Fruit fly (Drosophila melanogaster) whole organism, prepupa: ENCODE measurements around the gene srp.

ENCODE experiments used
- Blimp-1 ChIP-seq: fragments of 200-800 bp; sonication (Bioruptor generic); optimal IDR thresholded peaks from 3 replicates; lab custom pipeline; 2017; ENCODE audit warnings: missing biosample characterization, missing genetic modification characterization, mild to moderate bottlenecking, moderate library complexity, missing genetic modification reagents
- CG10631 ChIP-seq: fragments of 200-800 bp; sonication (Bioruptor generic); optimal IDR thresholded peaks from 2 replicates; lab custom pipeline; 2016; ENCODE audit warnings: missing biosample characterization, missing genetic modification characterization
- CG10669 ChIP-seq: fragments of 200-800 bp; sonication (Bioruptor generic); optimal IDR thresholded peaks from 3 replicates; lab custom pipeline; 2018; ENCODE audit warnings: missing biosample characterization, mild to moderate bottlenecking, missing genetic modification characterization, moderate library complexity
- CG11294 ChIP-seq: fragments of 200-800 bp; sonication (Bioruptor generic); IDR thresholded peaks from 2 replicates; pipeline ENCODE4 v1.3.6; 2022; ENCODE audit warnings: missing biosample characterization, missing genetic modification characterization
- CG11902 ChIP-seq: fragments of 200-800 bp; sonication (Bioruptor generic); optimal IDR thresholded peaks from 3 replicates; lab custom pipeline; 2016; ENCODE audit warnings: missing biosample characterization, missing genetic modification characterization
- CG15336 ChIP-seq: fragments of 200-800 bp; sonication (Bioruptor generic); IDR thresholded peaks from 2 replicates; pipeline ENCODE4 v1.3.6; 2022; ENCODE audit warnings: missing biosample characterization, missing genetic modification characterization
- CG1621 ChIP-seq: fragments of 200-800 bp; sonication (Bioruptor generic); optimal IDR thresholded peaks from 3 replicates; lab custom pipeline; 2018; ENCODE audit warnings: missing biosample characterization, mild to moderate bottlenecking, missing genetic modification characterization
- CG16779 ChIP-seq: fragments of 200-800 bp; sonication (Bioruptor generic); optimal IDR thresholded peaks from 3 replicates; lab custom pipeline; 2017; ENCODE audit warnings: missing biosample characterization, mild to moderate bottlenecking, missing genetic modification characterization
- CG3032 ChIP-seq: fragments of 200-800 bp; optimal IDR thresholded peaks from 2 replicates; lab custom pipeline; 2019; ENCODE audit warnings: missing biosample characterization, mild to moderate bottlenecking, missing genetic modification characterization, moderate library complexity
- CG31627 ChIP-seq: fragments of 200-800 bp; sonication (Bioruptor generic); optimal IDR thresholded peaks from 3 replicates; lab custom pipeline; 2016; ENCODE audit warnings: missing biosample characterization, missing genetic modification characterization
- CG32006 ChIP-seq: fragments of 200-800 bp; sonication (Bioruptor generic); optimal IDR thresholded peaks from 3 replicates; lab custom pipeline; 2017; ENCODE audit warnings: missing biosample characterization, mild to moderate bottlenecking, missing genetic modification characterization
- CG34406 ChIP-seq: fragments of 200-800 bp; sonication (Bioruptor generic); optimal IDR thresholded peaks from 3 replicates; lab custom pipeline; 2016; ENCODE audit warnings: missing biosample characterization, missing genetic modification characterization
- CG3919 ChIP-seq: fragments of 200-800 bp; sonication (Bioruptor generic); optimal IDR thresholded peaks from 3 replicates; lab custom pipeline; 2016; ENCODE audit warnings: missing biosample characterization, missing genetic modification characterization
- CG4318 ChIP-seq: fragments of 200-800 bp; sonication (Bioruptor generic); optimal IDR thresholded peaks from 3 replicates; lab custom pipeline; 2017; ENCODE audit warnings: missing biosample characterization, mild to moderate bottlenecking, missing genetic modification characterization
- CG6163 ChIP-seq: fragments of 200-800 bp; sonication (Bioruptor generic); IDR thresholded peaks from 3 replicates; pipeline ENCODE4 v1.3.6; 2022; ENCODE audit warnings: missing biosample characterization, missing genetic modification characterization
- CG6792 ChIP-seq: fragments of 200-800 bp; sonication (Bioruptor generic); optimal IDR thresholded peaks from 3 replicates; lab custom pipeline; 2016; ENCODE audit warnings: missing biosample characterization, missing genetic modification characterization
- CG6808 ChIP-seq: fragments of 200-800 bp; sonication (Bioruptor generic); optimal IDR thresholded peaks from 3 replicates; lab custom pipeline; 2017; ENCODE audit warnings: missing biosample characterization, missing genetic modification characterization, mild to moderate bottlenecking, moderate library complexity, missing genetic modification reagents
- CG8632 ChIP-seq: fragments of 200-800 bp; sonication (Bioruptor generic); optimal IDR thresholded peaks from 3 replicates; lab custom pipeline; 2016; ENCODE audit warnings: missing biosample characterization, missing genetic modification characterization
- CG9139 ChIP-seq: fragments of 200-800 bp; sonication (Bioruptor generic); optimal IDR thresholded peaks from 3 replicates; lab custom pipeline; 2017; ENCODE audit warnings: missing biosample characterization, mild to moderate bottlenecking, missing genetic modification characterization
- Eip75B ChIP-seq: fragments of 200-800 bp; sonication (Bioruptor generic); optimal IDR thresholded peaks from 3 replicates; lab custom pipeline; 2016; ENCODE audit warnings: missing biosample characterization, missing genetic modification characterization
- Eip78C ChIP-seq: fragments of 200-800 bp; sonication (Bioruptor generic); peaks from one replicate; lab custom pipeline; 2016; ENCODE audit warnings: missing biosample characterization, missing genetic modification characterization
- Ets21C ChIP-seq: fragments of 200-800 bp; sonication (Bioruptor generic); optimal IDR thresholded peaks from 3 replicates; lab custom pipeline; 2016; ENCODE audit warnings: missing biosample characterization, missing genetic modification characterization
- Ets96B ChIP-seq: fragments of 200-800 bp; optimal IDR thresholded peaks from 2 replicates; lab custom pipeline; 2019; ENCODE audit warnings: missing biosample characterization, mild to moderate bottlenecking, missing genetic modification characterization, moderate library complexity
- Hr38 ChIP-seq: sonication (Bioruptor generic); optimal IDR thresholded peaks from 2 replicates; lab custom pipeline; 2016; ENCODE audit warnings: missing biosample characterization, missing genetic modification characterization
- Hr39 ChIP-seq: fragments of 200-800 bp; sonication (Bioruptor generic); optimal IDR thresholded peaks from 2 replicates; lab custom pipeline; 2016; ENCODE audit warnings: missing biosample characterization, missing genetic modification characterization
- Lpt ChIP-seq: fragments of 200-800 bp; sonication (Bioruptor generic); optimal IDR thresholded peaks from 3 replicates; lab custom pipeline; 2016; ENCODE audit warnings: missing biosample characterization, missing genetic modification characterization
- Met ChIP-seq: fragments of 200-800 bp; sonication (Bioruptor generic); optimal IDR thresholded peaks from 3 replicates; lab custom pipeline; 2016; ENCODE audit warnings: missing biosample characterization, missing genetic modification characterization
- Sox102F ChIP-seq: fragments of 200-800 bp; sonication (Bioruptor generic); optimal IDR thresholded peaks from 2 replicates; lab custom pipeline; 2016; ENCODE audit warnings: missing biosample characterization, mild to moderate bottlenecking, missing genetic modification characterization
- Sox14 ChIP-seq: fragments of 200-800 bp; sonication (Bioruptor generic); optimal IDR thresholded peaks from 3 replicates; lab custom pipeline; 2016; ENCODE audit warnings: missing biosample characterization, missing genetic modification characterization
- Sox15 ChIP-seq: fragments of 200-800 bp; sonication (Bioruptor generic); optimal IDR thresholded peaks from 3 replicates; lab custom pipeline; 2016; ENCODE audit warnings: missing biosample characterization, missing genetic modification characterization
- cyc ChIP-seq: fragments of 200-800 bp; sonication (Bioruptor generic); optimal IDR thresholded peaks from 3 replicates; lab custom pipeline; 2016; ENCODE audit warnings: missing biosample characterization, missing genetic modification characterization
- dsx ChIP-seq: fragments of 200-800 bp; optimal IDR thresholded peaks from 3 replicates; lab custom pipeline; 2019; ENCODE audit warnings: missing biosample characterization, mild to moderate bottlenecking, missing genetic modification characterization, moderate library complexity; ENCODE audit not compliant: poor library complexity, severe bottlenecking
- eg ChIP-seq: fragments of 200-800 bp; sonication (Bioruptor generic); IDR thresholded peaks from 3 replicates; pipeline ENCODE4 v1.3.6; 2022; ENCODE audit warnings: missing biosample characterization, missing genetic modification characterization
- esn ChIP-seq: fragments of 200-800 bp; sonication (Bioruptor generic); optimal IDR thresholded peaks from 2 replicates; lab custom pipeline; 2016; ENCODE audit warnings: missing biosample characterization, mild to moderate bottlenecking, missing genetic modification characterization, moderate library complexity
- fd85E ChIP-seq: fragments of 200-800 bp; sonication (Bioruptor generic); optimal IDR thresholded peaks from 3 replicates; lab custom pipeline; 2016; ENCODE audit warnings: missing biosample characterization, missing genetic modification characterization
- fkh ChIP-seq: fragments of 200-800 bp; sonication (Bioruptor generic); optimal IDR thresholded peaks from 3 replicates; lab custom pipeline; 2017; ENCODE audit warnings: missing biosample characterization, mild to moderate bottlenecking, missing genetic modification characterization, moderate library complexity
- lz ChIP-seq: fragments of 200-800 bp; sonication (Bioruptor generic); optimal IDR thresholded peaks from 3 replicates; lab custom pipeline; 2016; ENCODE audit warnings: missing biosample characterization, missing genetic modification characterization
- net ChIP-seq: fragments of 200-800 bp; sonication (Bioruptor generic); optimal IDR thresholded peaks from 3 replicates; lab custom pipeline; 2016; ENCODE audit warnings: missing biosample characterization, missing genetic modification characterization
- spab ChIP-seq: fragments of 200-800 bp; sonication (Bioruptor generic); optimal IDR thresholded peaks from 2 replicates; lab custom pipeline; 2017; ENCODE audit warnings: missing biosample characterization, mild to moderate bottlenecking, missing genetic modification characterization, missing genetic modification reagents
- ss ChIP-seq, 2 experiments: fragments of 200-800 bp; sonication (Bioruptor generic); optimal IDR thresholded peaks; 2 replicates in 1 of 2; 3 replicates in 1 of 2; lab custom pipeline; 2017 to 2018; ENCODE audit warnings: mild to moderate bottlenecking in 2 of 2, missing biosample characterization in 2 of 2, missing genetic modification characterization in 2 of 2, moderate library complexity in 1 of 2
- topi ChIP-seq: fragments of 200-800 bp; sonication (Bioruptor generic); optimal IDR thresholded peaks from 3 replicates; lab custom pipeline; 2016; ENCODE audit warnings: missing biosample characterization, missing genetic modification characterization
- vri ChIP-seq: fragments of 200-800 bp; sonication (Bioruptor generic); optimal IDR thresholded peaks from 3 replicates; lab custom pipeline; 2016; ENCODE audit warnings: missing biosample characterization, mild to moderate bottlenecking, missing genetic modification characterization

srp gene

dm6 chr3R:16042900-16043548 is 57.1 kb downstream of the srp start, which contains the start of gene Jhbp4 (continued):
- no peak for TF ChIP-seq CG11902 (GFP tag; lab: Kevin White, UChicago)
- peak; percentile 44 for TF ChIP-seq CG32006 (GFP tag; lab: Kevin White, UChicago)
- peak; percentile 27 for TF ChIP-seq Met (GFP tag; lab: Kevin White, UChicago)
- TF ChIP-seq CG34406, result no peak
- TF ChIP-seq spab (GFP tag; lab: Kevin White, UChicago), result no peak
- peak; percentile 25 for TF ChIP-seq net (GFP tag; lab: Kevin White, UChicago)
- TF ChIP-seq vri (GFP tag; lab: Kevin White, UChicago), result no peak
- peak; percentile 59 for TF ChIP-seq Blimp-1 (GFP tag; lab: Kevin White, UChicago)
- TF ChIP-seq cyc, result no peak
- TF ChIP-seq Eip78C (GFP tag; lab: Kevin White, UChicago), result peak; percentile 91
- TF ChIP-seq fd85E, result no peak
- no peak for TF ChIP-seq CG10669
- TF ChIP-seq dsx, result no peak
- peak; percentile 20 for TF ChIP-seq Ets96B (tag; lab: Kevin White, UChicago)
- no peak for TF ChIP-seq Ets21C
- peak; percentile 43 for TF ChIP-seq CG3032 (tag; lab: Kevin White, UChicago)
- TF ChIP-seq CG8632, result peak; percentile 32
- TF ChIP-seq esn (GFP tag; lab: Kevin White, UChicago), result peak; percentile 2
- peak; percentile 2 for TF ChIP-seq CG4318 (GFP tag; lab: Kevin White, UChicago)
- TF ChIP-seq ss (GFP tag; optimal IDR thresholded peaks at IDR 0.05; lab: Kevin White, UChicago), result peak in 1 of 2 experiments; percentile 32
- TF ChIP-seq CG1621 (tag; lab: Kevin White, UChicago), result no peak
- TF ChIP-seq fkh (GFP tag; lab: Kevin White, UChicago), result no peak
- TF ChIP-seq Lpt (GFP tag; lab: Kevin White, UChicago), result peak; percentile 1

dm6 chr3R:16046030-16046429 is 60.1 kb downstream of the srp start, which contains the start of gene Jhbp5:
Gene Jhbp5 (minus strand): TSS chr3R:16046130.
- TF ChIP-seq CG6808, result no peak
- TF ChIP-seq topi (GFP tag; lab: Kevin White, UChicago), result no peak
- no peak for TF ChIP-seq CG6163 (GFP tag; lab: Robert Waterston, UW)
- TF ChIP-seq CG10669, result no peak

- TF ChIP-seq CG6792, result no peak
- peak; percentile 34 for TF ChIP-seq CG3919 (GFP tag; lab: Kevin White, UChicago)
- no peak for TF ChIP-seq Blimp-1 (GFP tag; lab: Kevin White, UChicago)
- peak; percentile 60 for TF ChIP-seq esn (GFP tag; lab: Kevin White, UChicago)
- TF ChIP-seq CG11902 (GFP tag; lab: Kevin White, UChicago), result peak; percentile 21
- no peak for TF ChIP-seq CG11294 (GFP tag; lab: Robert Waterston, UW)
- TF ChIP-seq Hr39 (GFP tag; lab: Kevin White, UChicago), result peak; percentile 45
- TF ChIP-seq CG1621 (tag; lab: Kevin White, UChicago), result peak; percentile 7
- TF ChIP-seq Eip75B, result peak; percentile 43
- TF ChIP-seq fd85E, result no peak
- TF ChIP-seq dsx, result peak; percentile 11
- TF ChIP-seq Lpt (GFP tag; lab: Kevin White, UChicago), result no peak
- peak; percentile 30 for TF ChIP-seq Sox102F (GFP tag; lab: Kevin White, UChicago)
- peak; percentile 23 for TF ChIP-seq Ets96B (tag; lab: Kevin White, UChicago)
- peak; percentile 50 for TF ChIP-seq lz
- TF ChIP-seq CG31627, result peak; percentile 56
- peak; percentile 73 for TF ChIP-seq Eip78C (GFP tag; lab: Kevin White, UChicago)
- TF ChIP-seq Sox15 (GFP tag; lab: Kevin White, UChicago), result peak; percentile 15
- TF ChIP-seq ss (GFP tag; optimal IDR thresholded peaks at IDR 0.05; lab: Kevin White, UChicago), result peak in 1 of 2 experiments; percentile 16
- TF ChIP-seq cyc, result peak; percentile 59
- TF ChIP-seq Sox14 (GFP tag; lab: Kevin White, UChicago), result peak; percentile 36
- TF ChIP-seq CG15336 (GFP tag; lab: Robert Waterston, UW), result 0 out of 2 replicates have a peak, but pooled peaks have one; percentile 13
- TF ChIP-seq Hr38 (GFP tag; lab: Kevin White, UChicago), result no peak
- TF ChIP-seq Met (GFP tag; lab: Kevin White, UChicago), result no peak
- TF ChIP-seq CG16779 (tag; lab: Kevin White, UChicago), result no peak
- peak; percentile 69 for TF ChIP-seq fkh (GFP tag; lab: Kevin White, UChicago)
- peak; percentile 60 for TF ChIP-seq CG3032 (tag; lab: Kevin White, UChicago)
- peak; percentile 49 for TF ChIP-seq topi (GFP tag; lab: Kevin White, UChicago)
- no peak for TF ChIP-seq CG9139 (GFP tag; lab: Kevin White, UChicago)
- peak; percentile 45 for TF ChIP-seq CG10631
- TF ChIP-seq eg (GFP tag; lab: Robert Waterston, UW), result 0 out of 3 replicates have a peak, but pooled peaks have one; percentile 23
- TF ChIP-seq CG32006 (GFP tag; lab: Kevin White, UChicago), result peak; percentile 37
These were observed 63.4 kb downstream of the srp start, which contains the start of the genes IKKbeta and CG5013 for dm6 chr3R:16049369-16049768. Gene IKKbeta (minus strand): TSS chr3R:16049421. Gene CG5013 (plus strand): TSS chr3R:16049670.
